Worm (Caenorhabditis elegans): Measurements from ENCODE around the gene grl-10.

grl-10 gene

DNA sequence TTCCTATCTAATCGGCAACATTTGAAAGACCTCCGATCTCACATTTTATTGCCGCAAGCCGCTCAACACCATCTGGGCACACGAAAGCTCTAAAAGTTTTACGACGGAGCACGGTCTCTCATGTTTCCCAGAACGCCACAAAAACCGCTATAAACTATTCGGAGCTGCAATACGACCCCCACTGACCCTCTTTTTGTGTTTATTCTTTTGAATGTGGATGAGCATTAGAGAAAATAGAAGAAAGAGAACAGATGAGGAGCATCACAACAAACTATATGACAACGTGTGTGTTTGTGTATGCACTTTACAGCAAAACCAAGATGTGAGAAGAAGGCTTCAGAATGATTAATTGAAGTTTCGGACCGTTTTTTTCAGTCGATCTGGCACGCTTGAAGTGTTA, 49.8 kb downstream of the grl-10 start:
- TF ChIP-seq ztf-25 (GFP tag; IDR thresholded peaks at IDR 0.05) (no peak), tlf-1 (GFP tag; optimal IDR thresholded peaks at IDR 0.05) (no peak), him-1 (tag; optimal IDR thresholded peaks at IDR 0.05) (no peak), F57A8.1 (GFP tag; optimal IDR thresholded peaks at IDR 0.05) (no peak), C17E4.6 (GFP tag; IDR thresholded peaks at IDR 0.05) (no peak), snpc-1.3 (tag; optimal IDR thresholded peaks at IDR 0.05; ENCODE audit: insufficient read depth) (no peak), Y95B8A.8 (GFP tag; IDR thresholded peaks at IDR 0.05) (no peak), F33H1.4 (GFP tag; IDR thresholded peaks at IDR 0.05) (no peak), nhr-90 (tag; optimal IDR thresholded peaks at IDR 0.05) (no peak), lsy-27 (tag; optimal IDR thresholded peaks at IDR 0.05; ENCODE audit: borderline replicate concordance, insufficient read depth) (no peak), nhr-120 (GFP tag; IDR thresholded peaks at IDR 0.05) (no peak), chd-7 (tag; optimal IDR thresholded peaks at IDR 0.05) (no peak), lsl-1 (GFP tag; optimal IDR thresholded peaks at IDR 0.05) (no peak), ZK185.1 (tag; optimal IDR thresholded peaks at IDR 0.05; ENCODE audit: poor library complexity, severe bottlenecking) (no peak), madf-6 (GFP tag; IDR thresholded peaks at IDR 0.05) (no peak), ceh-79 (tag; optimal IDR thresholded peaks at IDR 0.05) (no peak), bed-2 (GFP tag; IDR thresholded peaks at IDR 0.05) (no peak), egl-18 (GFP tag; IDR thresholded peaks at IDR 0.05) (no peak)
